Worm (Caenorhabditis elegans): ENCODE results near the gene zmp-3.

DNA sequence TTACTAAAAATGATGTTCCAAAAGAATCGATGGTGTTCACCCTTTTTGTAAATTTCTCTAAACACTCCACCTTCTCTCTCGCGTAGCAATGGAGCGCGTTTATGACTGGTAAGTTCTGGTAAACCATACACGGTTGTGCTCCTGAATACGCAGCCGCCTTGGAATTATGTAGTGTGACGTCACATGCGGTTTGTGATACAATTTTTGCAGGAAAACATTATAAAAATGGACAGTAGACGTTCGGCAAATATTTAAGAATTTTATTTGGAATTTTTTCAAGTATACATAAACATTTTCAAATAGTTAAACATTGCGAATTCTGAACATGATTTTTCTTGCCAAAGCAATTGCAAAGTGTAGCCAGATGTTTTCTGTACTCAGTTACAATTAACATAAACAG, 31.9 kb downstream of the zmp-3 start, which contains the start of gene F37B4.10:
- no peak for TF ChIP-seq sea-1 (GFP tag; conservative IDR thresholded peaks at IDR 0.05)
- TF ChIP-seq ama-1 (optimal IDR thresholded peaks at IDR 0.05): no peak
- no peak for TF ChIP-seq F13C5.2 (tag; optimal IDR thresholded peaks at IDR 0.05)
- no peak for TF ChIP-seq ceh-36 (tag; optimal IDR thresholded peaks at IDR 0.05)
- no peak for TF ChIP-seq ets-7 (tag; optimal IDR thresholded peaks at IDR 0.05)
- TF ChIP-seq hmbx-1 (tag; optimal IDR thresholded peaks at IDR 0.05): no peak

Data from whole organism, early embryonic.